Worm (Caenorhabditis elegans): Measurements from ENCODE around the gene T20G5.8.

- TF ChIP-seq lsy-2 (tag; optimal IDR thresholded peaks at IDR 0.05) (no peak), lin-32 (GFP tag; optimal IDR thresholded peaks at IDR 0.05) (no peak), ztf-11 (tag; optimal IDR thresholded peaks at IDR 0.05) (no peak), unc-62 (GFP tag; optimal IDR thresholded peaks at IDR 0.05) (no peak)
These were observed 17.3 kb upstream of the T20G5.8 start for ce11 chrIII:10181868-10182267.

Data from whole organism, mixed stage, embryonic.